Worm (Caenorhabditis elegans): ENCODE measurements around the gene K08H2.3.

Gene K08H2.3

DNA sequence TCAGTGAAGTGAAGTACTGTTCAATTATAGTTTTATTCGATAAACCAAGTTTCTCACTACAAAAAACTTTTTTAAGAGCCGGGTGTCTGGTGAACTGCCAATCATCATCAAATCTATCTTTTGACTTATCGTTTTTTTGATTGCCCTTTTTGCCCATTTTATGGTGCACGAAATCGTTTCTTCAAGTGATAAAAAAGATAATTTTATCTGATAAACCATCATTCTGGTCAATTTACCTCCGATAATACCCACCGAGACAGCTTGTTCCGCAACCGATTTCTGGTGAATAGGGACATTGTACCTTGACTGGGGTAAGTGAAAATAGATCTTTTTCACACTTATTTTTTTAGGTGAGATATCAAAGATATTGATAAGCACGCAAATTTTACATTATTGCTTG lies 20.4 kb downstream of the K08H2.3 start, which contains the start of gene K08H2.10:
TSS of gene K08H2.10 (plus strand) at position 230 of the 400 bp plus-strand sequence.
- TF ChIP-seq elt-2 (tag; optimal IDR thresholded peaks at IDR 0.05) (peak; percentile 92), syd-9 (tag; optimal IDR thresholded peaks at IDR 0.05) (no peak)

ce11 chrX:13262195-13262594 lies 25.0 kb downstream of the K08H2.3 start, which contains the start of gene K09A11.1:
Gene K09A11.1 (plus strand): TSS chrX:13262495.
- TF ChIP-seq sox-4 (tag; optimal IDR thresholded peaks at IDR 0.05) (no peak), Y22D7AL.16 (tag; optimal IDR thresholded peaks at IDR 0.05) (no peak), ceh-31 (tag; optimal IDR thresholded peaks at IDR 0.05) (no peak), hlh-8 (tag; optimal IDR thresholded peaks at IDR 0.05) (no peak), K09A11.1 (tag; optimal IDR thresholded peaks at IDR 0.05; ENCODE audit: insufficient read depth) (no peak), hlh-15 (tag; optimal IDR thresholded peaks at IDR 0.05) (no peak), nhr-232 (tag; optimal IDR thresholded peaks at IDR 0.05) (no peak), hlh-6 (tag; optimal IDR thresholded peaks at IDR 0.05) (no peak), pag-3 (tag; optimal IDR thresholded peaks at IDR 0.05; ENCODE audit: borderline replicate concordance) (no peak)

DNA sequence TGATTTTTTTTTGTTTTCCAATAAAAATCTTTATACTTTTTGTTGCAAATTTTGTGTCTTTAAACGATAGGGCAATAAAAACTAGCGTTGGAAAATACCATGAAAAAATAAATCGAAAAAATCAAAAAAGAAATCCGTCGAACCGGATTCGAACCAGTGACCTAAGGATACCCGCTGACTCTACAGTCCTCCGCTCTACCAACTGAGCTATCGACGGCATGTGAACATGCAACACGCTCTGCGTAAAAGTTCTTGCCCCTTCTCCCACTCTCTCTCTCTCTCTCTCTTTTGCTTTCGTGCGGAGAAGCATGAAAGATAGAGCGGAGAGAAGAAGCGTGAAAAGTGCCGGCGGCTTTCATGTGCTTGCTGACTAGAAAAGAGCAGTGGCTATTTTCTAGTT lies 27.3 kb downstream of the K08H2.3 start:
- TF ChIP-seq ttx-3 (tag; optimal IDR thresholded peaks at IDR 0.05) (peak; percentile 73), pag-3 (tag; optimal IDR thresholded peaks at IDR 0.05; ENCODE audit: borderline replicate concordance) (no peak), gmeb-2 (tag; optimal IDR thresholded peaks at IDR 0.05) (peak; percentile 81), ceh-9 (tag; optimal IDR thresholded peaks at IDR 0.05) (peak; percentile 25), tbx-2 (tag; optimal IDR thresholded peaks at IDR 0.05) (peak; percentile 41), lin-11 (tag; optimal IDR thresholded peaks at IDR 0.05) (peak; percentile 62), ceh-22 (tag; optimal IDR thresholded peaks at IDR 0.05) (no peak), fax-1 (tag; optimal IDR thresholded peaks at IDR 0.05) (peak; percentile 56), ceh-31 (tag; optimal IDR thresholded peaks at IDR 0.05) (peak; percentile 65), ets-4 (tag; optimal IDR thresholded peaks at IDR 0.05) (peak; percentile 56), dve-1 (tag; optimal IDR thresholded peaks at IDR 0.05) (peak; percentile 60), syd-9 (tag; optimal IDR thresholded peaks at IDR 0.05) (peak; percentile 64), sdc-2 (tag; optimal IDR thresholded peaks at IDR 0.05) (peak; percentile 81), ref-2 (tag; optimal IDR thresholded peaks at IDR 0.05) (peak; percentile 80), rnt-1 (tag; optimal IDR thresholded peaks at IDR 0.05) (peak; percentile 10), ceh-48 (tag; optimal IDR thresholded peaks at IDR 0.05) (peak; percentile 57), K02D7.2 (tag; optimal IDR thresholded peaks at IDR 0.05) (peak; percentile 64), unc-55 (GFP tag; optimal IDR thresholded peaks at IDR 0.05) (no peak), sox-2 (GFP tag; IDR thresholded peaks at IDR 0.05) (peak; percentile 68), ahr-1 (tag; optimal IDR thresholded peaks at IDR 0.05) (peak; percentile 31), nfya-1 (tag; optimal IDR thresholded peaks at IDR 0.05) (peak; percentile 44), ceh-2 (tag; optimal IDR thresholded peaks at IDR 0.05) (peak; percentile 58), C08G9.2 (tag; optimal IDR thresholded peaks at IDR 0.05) (peak; percentile 72), hlh-30 (tag; optimal IDR thresholded peaks at IDR 0.05; ENCODE audit: insufficient read depth) (peak; percentile 12), hlh-6 (tag; optimal IDR thresholded peaks at IDR 0.05) (peak; percentile 83), hlh-13 (GFP tag; optimal IDR thresholded peaks at IDR 0.05) (peak; percentile 62), ztf-16 (tag; optimal IDR thresholded peaks at IDR 0.05) (peak; percentile 76), che-1 (tag; optimal IDR thresholded peaks at IDR 0.05) (peak; percentile 74), pha-4 (tag; optimal IDR thresholded peaks at IDR 0.05) (no peak), zip-5 (tag; optimal IDR thresholded peaks at IDR 0.05) (peak; percentile 43), elt-4 (tag; optimal IDR thresholded peaks at IDR 0.05) (no peak), ama-1 (optimal IDR thresholded peaks at IDR 0.05) (no peak), ceh-19 (GFP tag; optimal IDR thresholded peaks at IDR 0.05) (peak; percentile 86), unc-3 (GFP tag; conservative IDR thresholded peaks at IDR 0.05) (peak; percentile 87), unc-3 (tag; optimal IDR thresholded peaks at IDR 0.05) (peak; percentile 67), ceh-24 (tag; optimal IDR thresholded peaks at IDR 0.05) (peak; percentile 60), C38D4.7 (GFP tag; optimal IDR thresholded peaks at IDR 0.05) (peak; percentile 77), fkh-10 (GFP tag; optimal IDR thresholded peaks at IDR 0.05) (no peak), hlh-8 (tag; optimal IDR thresholded peaks at IDR 0.05) (peak; percentile 43), mec-3 (tag; optimal IDR thresholded peaks at IDR 0.05; ENCODE audit: borderline replicate concordance) (no peak), K09A11.1 (tag; optimal IDR thresholded peaks at IDR 0.05; ENCODE audit: insufficient read depth) (no peak), ceh-34 (tag; optimal IDR thresholded peaks at IDR 0.05) (peak; percentile 48), eyg-1 (tag; optimal IDR thresholded peaks at IDR 0.05) (peak; percentile 64)
